Worm (Caenorhabditis elegans): ENCODE data around the gene clec-59.

clec-59 gene

ce11 chrII:10471790-10472189, 7.5 kb downstream of the clec-59 start, which contains the start of gene ZK666.2:
Gene ZK666.2 (minus strand): TSS chrII:10471890.
- TF ChIP-seq skn-1 (tag; optimal IDR thresholded peaks at IDR 0.05), result no peak
- TF ChIP-seq egl-27 (tag; optimal IDR thresholded peaks at IDR 0.05), result no peak
- TF ChIP-seq gmeb-1 (tag; optimal IDR thresholded peaks at IDR 0.05), result no peak
- no peak for TF ChIP-seq sma-9 (GFP tag; optimal IDR thresholded peaks at IDR 0.05)
- TF ChIP-seq sma-9 (tag; optimal IDR thresholded peaks at IDR 0.05), result no peak
- no peak for TF ChIP-seq nhr-12 (tag; optimal IDR thresholded peaks at IDR 0.05)
- no peak for TF ChIP-seq fos-1 (tag; optimal IDR thresholded peaks at IDR 0.05)
- TF ChIP-seq nhr-237 (tag; optimal IDR thresholded peaks at IDR 0.05), result no peak
- TF ChIP-seq mbf-1 (tag; optimal IDR thresholded peaks at IDR 0.05), result no peak
- TF ChIP-seq unc-39 (tag; optimal IDR thresholded peaks at IDR 0.05), result no peak
- TF ChIP-seq elt-1 (tag; optimal IDR thresholded peaks at IDR 0.05), result no peak
- TF ChIP-seq unc-55 (GFP tag; optimal IDR thresholded peaks at IDR 0.05), result no peak

ce11 chrII:10471247-10471646, 8.0 kb downstream of the clec-59 start, which contains the start of gene ZK666.1:
Gene ZK666.1 (minus strand): TSS chrII:10471347.
- no peak for TF ChIP-seq snpc-4 (tag; optimal IDR thresholded peaks at IDR 0.05)
- TF ChIP-seq sma-3 (GFP tag; optimal IDR thresholded peaks at IDR 0.05), result no peak
- no peak for TF ChIP-seq nhr-11 (tag; optimal IDR thresholded peaks at IDR 0.05)
- TF ChIP-seq ceh-82 (tag; optimal IDR thresholded peaks at IDR 0.05), result no peak
- no peak for TF ChIP-seq nhr-21 (tag; optimal IDR thresholded peaks at IDR 0.05)
- no peak for TF ChIP-seq lin-11 (tag; optimal IDR thresholded peaks at IDR 0.05)
- no peak for TF ChIP-seq ztf-11 (tag; optimal IDR thresholded peaks at IDR 0.05)
- TF ChIP-seq unc-55 (GFP tag; optimal IDR thresholded peaks at IDR 0.05), result no peak
- TF ChIP-seq nhr-23 (tag; optimal IDR thresholded peaks at IDR 0.05), result no peak
- TF ChIP-seq nhr-237 (tag; optimal IDR thresholded peaks at IDR 0.05), result no peak
- TF ChIP-seq nhr-12 (tag; optimal IDR thresholded peaks at IDR 0.05), result no peak
- no peak for TF ChIP-seq alr-1 (tag; optimal IDR thresholded peaks at IDR 0.05)
- TF ChIP-seq ceh-16 (tag; optimal IDR thresholded peaks at IDR 0.05), result no peak
- TF ChIP-seq ztf-1 (GFP tag; conservative IDR thresholded peaks at IDR 0.05), result no peak
- no peak for TF ChIP-seq dmd-4 (tag; optimal IDR thresholded peaks at IDR 0.05)
- no peak for TF ChIP-seq elt-1 (tag; optimal IDR thresholded peaks at IDR 0.05)
- TF ChIP-seq zag-1 (tag; optimal IDR thresholded peaks at IDR 0.05), result no peak
- TF ChIP-seq lsy-2 (tag; optimal IDR thresholded peaks at IDR 0.05), result no peak
- no peak for TF ChIP-seq fos-1 (tag; optimal IDR thresholded peaks at IDR 0.05)
- TF ChIP-seq C34F6.9 (tag; optimal IDR thresholded peaks at IDR 0.05), result no peak

DNA sequence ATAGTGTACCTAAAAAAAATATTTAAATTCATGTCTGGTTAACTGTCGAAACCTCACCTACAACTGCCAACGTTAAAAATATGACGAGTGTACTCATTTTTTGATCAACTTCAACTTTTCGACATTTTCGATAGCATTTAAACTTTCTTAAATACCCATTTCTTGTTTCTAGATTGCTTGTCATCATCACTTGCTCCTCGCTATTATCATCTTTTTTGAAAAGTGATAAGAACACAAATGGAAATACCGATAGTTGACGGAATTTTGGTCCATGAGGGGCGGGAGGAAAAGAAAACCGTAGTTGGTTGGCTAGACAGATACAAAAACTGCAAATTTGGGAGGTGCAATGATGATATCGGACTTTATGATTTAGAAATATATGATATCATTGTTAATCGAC, 9.1 kb downstream of the clec-59 start, which contains the start of gene clec-143:
Gene clec-143, minus strand, starts transcription at position 139 of the 400 bp plus-strand sequence.
- peak; percentile 78 for TF ChIP-seq skn-1 (tag; optimal IDR thresholded peaks at IDR 0.05)
- no peak for TF ChIP-seq ztf-11 (tag; optimal IDR thresholded peaks at IDR 0.05)
- TF ChIP-seq fos-1 (tag; optimal IDR thresholded peaks at IDR 0.05), result peak; percentile 62

DNA sequence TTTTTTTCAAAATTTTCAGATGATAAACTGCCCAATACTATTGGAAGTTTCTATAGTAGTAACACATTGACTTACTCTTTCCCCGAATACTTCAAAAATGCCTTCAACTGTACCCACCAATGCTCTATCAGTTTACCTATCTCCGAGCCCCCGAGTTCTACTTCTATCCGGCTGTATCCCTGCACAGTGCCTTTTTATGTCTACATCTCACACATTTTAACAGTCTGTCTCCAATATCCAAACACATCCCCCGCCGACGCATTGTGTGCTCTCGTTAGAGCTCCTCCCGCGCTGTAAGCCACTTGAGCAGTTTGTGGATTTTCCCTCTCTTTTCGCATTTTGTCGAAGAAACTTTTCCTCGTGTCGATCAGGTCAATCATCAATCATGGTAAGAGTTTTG, 12.7 kb downstream of the clec-59 start, which contains the start of gene tnc-2:
Gene tnc-2, plus strand, starts transcription at position 301 of the 400 bp plus-strand sequence.
- TF ChIP-seq skn-1 (tag; optimal IDR thresholded peaks at IDR 0.05) (no peak), ama-1 (optimal IDR thresholded peaks at IDR 0.05) (no peak), crh-2 (tag; optimal IDR thresholded peaks at IDR 0.05) (no peak), unc-39 (tag; optimal IDR thresholded peaks at IDR 0.05) (no peak), nhr-12 (tag; optimal IDR thresholded peaks at IDR 0.05) (no peak), nhr-77 (tag; optimal IDR thresholded peaks at IDR 0.05) (no peak), mdl-1 (tag; optimal IDR thresholded peaks at IDR 0.05) (no peak), nhr-23 (tag; optimal IDR thresholded peaks at IDR 0.05) (no peak), nhr-129 (tag; optimal IDR thresholded peaks at IDR 0.05) (no peak), mab-5 (tag; optimal IDR thresholded peaks at IDR 0.05) (no peak), R02D3.7 (tag; optimal IDR thresholded peaks at IDR 0.05) (no peak), blmp-1 (tag; optimal IDR thresholded peaks at IDR 0.05; ENCODE audit: insufficient read depth) (no peak)

DNA sequence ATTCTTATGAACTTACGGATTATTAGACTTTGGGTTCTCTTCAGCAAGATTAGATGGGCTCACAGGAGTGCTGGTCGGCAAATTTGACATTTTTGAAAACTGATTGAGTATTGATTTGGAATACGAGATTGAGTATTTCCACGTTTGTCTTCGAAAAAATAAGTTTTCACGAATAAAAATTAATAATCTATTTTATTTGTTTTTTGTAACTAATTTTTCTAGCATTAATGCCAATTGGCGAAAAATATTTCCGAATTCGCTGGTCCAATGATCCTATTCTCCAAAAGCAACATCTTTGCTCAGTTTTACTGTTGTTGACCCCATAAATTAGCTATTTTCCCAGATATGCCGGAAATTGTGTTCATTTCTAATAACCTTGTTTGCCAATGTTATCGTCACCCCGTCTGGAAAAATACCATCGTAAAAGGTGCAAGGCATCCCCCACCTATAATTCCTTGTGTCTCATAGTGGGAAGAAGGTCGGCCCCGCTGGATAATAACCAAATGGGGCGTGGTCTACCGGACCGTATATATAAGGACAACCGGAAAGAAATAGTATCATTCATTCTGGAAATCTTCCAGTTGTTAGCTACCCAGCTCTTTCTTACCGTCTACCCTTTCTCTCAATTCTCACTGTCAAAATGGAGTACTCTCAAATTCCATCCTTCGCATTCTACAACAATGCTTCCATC, 14.9 kb downstream of the clec-59 start, which contains the start of the genes ZK673.6 and sdz-37:
Gene ZK673.6, minus strand, starts transcription at position 101 of the 691 bp plus-strand sequence.
Gene sdz-37, plus strand, starts transcription at position 641 of the 691 bp plus-strand sequence.
- TF ChIP-seq ZK546.5 (tag; optimal IDR thresholded peaks at IDR 0.05) (no peak), snpc-4 (tag; optimal IDR thresholded peaks at IDR 0.05) (no peak), ztf-1 (GFP tag; conservative IDR thresholded peaks at IDR 0.05) (no peak), sem-4 (tag; optimal IDR thresholded peaks at IDR 0.05) (no peak), unc-55 (GFP tag; optimal IDR thresholded peaks at IDR 0.05) (no peak), nhr-12 (tag; optimal IDR thresholded peaks at IDR 0.05) (no peak)

All from whole organism, L2 larva.